Fruit fly (Drosophila melanogaster): ENCODE measurements around the gene CG42835.
"Not testable (repeated sequence)": the region's sequence is repeated elsewhere in the genome, so short reads cannot be mapped to it uniquely, and the experiment has no call there.

The CG42835 gene

dm6 chr3R:17417167-17417566, 3.3 kb upstream of the CG42835 start, which contains the start of gene CG33333:
CG33333 (plus strand) TSS chr3R:17417467.
- TF ChIP-seq h (optimal IDR thresholded peaks at IDR 0.05), result no peak
- no peak for TF ChIP-seq ttk (optimal IDR thresholded peaks at IDR 0.05)
- no peak for TF ChIP-seq Sin3A (optimal IDR thresholded peaks at IDR 0.05)
- TF ChIP-seq insv (optimal IDR thresholded peaks at IDR 0.05), result no peak
- no peak for TF ChIP-seq Myc (optimal IDR thresholded peaks at IDR 0.05)
- no peak for TF ChIP-seq psq (optimal IDR thresholded peaks at IDR 0.05)

dm6 chr3R:17418459-17418858, 2.0 kb upstream of the CG42835 start, which contains the start of gene CG42834:
CG42834 (plus strand) TSS chr3R:17418759.
- TF ChIP-seq insv (optimal IDR thresholded peaks at IDR 0.05), result no peak
- no peak for TF ChIP-seq Myc (optimal IDR thresholded peaks at IDR 0.05)
- TF ChIP-seq ttk (optimal IDR thresholded peaks at IDR 0.05), result no peak

- TF ChIP-seq h (optimal IDR thresholded peaks at IDR 0.05) (no peak), Myc (optimal IDR thresholded peaks at IDR 0.05) (no peak), Sin3A (optimal IDR thresholded peaks at IDR 0.05) (no peak)
These were observed 1.7 kb downstream of the CG42835 start, which contains the start of gene CG14332 for dm6 chr3R:17422102-17422501. CG14332 (minus strand) TSS chr3R:17422202.

dm6 chr3R:17425417-17425915, 5.0 kb downstream of the CG42835 start, which contains the start of gene cysu:
cysu (plus strand) TSS chr3R:17425768.
- TF ChIP-seq insv (optimal IDR thresholded peaks at IDR 0.05), result no peak
- no peak for TF ChIP-seq psq (optimal IDR thresholded peaks at IDR 0.05)
- no peak for TF ChIP-seq h (optimal IDR thresholded peaks at IDR 0.05)
- no peak for TF ChIP-seq ttk (optimal IDR thresholded peaks at IDR 0.05)
- TF ChIP-seq Myc (optimal IDR thresholded peaks at IDR 0.05), result no peak
- TF ChIP-seq Sin3A (optimal IDR thresholded peaks at IDR 0.05), result no peak

- no peak for TF ChIP-seq insv (optimal IDR thresholded peaks at IDR 0.05)
These were observed 5.8 kb downstream of the CG42835 start for dm6 chr3R:17426265-17426664.

dm6 chr3R:17430481-17430880, 10.0 kb downstream of the CG42835 start:
- TF ChIP-seq h (optimal IDR thresholded peaks at IDR 0.05) (no peak), ttk (optimal IDR thresholded peaks at IDR 0.05) (no peak), psq (optimal IDR thresholded peaks at IDR 0.05) (no peak), Sin3A (optimal IDR thresholded peaks at IDR 0.05) (no peak), Myc (optimal IDR thresholded peaks at IDR 0.05) (no peak), insv (optimal IDR thresholded peaks at IDR 0.05) (no peak)

dm6 chr3R:17433117-17433516, 12.7 kb downstream of the CG42835 start:
- TF ChIP-seq h (optimal IDR thresholded peaks at IDR 0.05) (no peak), psq (optimal IDR thresholded peaks at IDR 0.05) (no peak), Myc (optimal IDR thresholded peaks at IDR 0.05) (no peak), Sin3A (optimal IDR thresholded peaks at IDR 0.05) (no peak), ttk (optimal IDR thresholded peaks at IDR 0.05) (no peak), insv (optimal IDR thresholded peaks at IDR 0.05) (no peak)

- TF ChIP-seq h (optimal IDR thresholded peaks at IDR 0.05) (no peak), Myc (optimal IDR thresholded peaks at IDR 0.05) (no peak), insv (optimal IDR thresholded peaks at IDR 0.05) (no peak), psq (optimal IDR thresholded peaks at IDR 0.05) (no peak), ttk (optimal IDR thresholded peaks at IDR 0.05) (no peak), Sin3A (optimal IDR thresholded peaks at IDR 0.05) (no peak)
These were observed 13.9 kb downstream of the CG42835 start, which contains the start of gene CG44090 for dm6 chr3R:17434330-17434729. CG44090 (minus strand) TSS chr3R:17434430.

dm6 chr3R:17440628-17441027, 20.2 kb downstream of the CG42835 start, which contains the start of gene CG14331:
CG14331 (minus strand) TSS chr3R:17440728.
- TF ChIP-seq h (optimal IDR thresholded peaks at IDR 0.05) (no peak), psq (optimal IDR thresholded peaks at IDR 0.05) (no peak), Sin3A (optimal IDR thresholded peaks at IDR 0.05) (no peak), ttk (optimal IDR thresholded peaks at IDR 0.05) (no peak), insv (optimal IDR thresholded peaks at IDR 0.05) (no peak), Myc (optimal IDR thresholded peaks at IDR 0.05) (no peak)

- TF ChIP-seq Sin3A (optimal IDR thresholded peaks at IDR 0.05) (no peak), Myc (optimal IDR thresholded peaks at IDR 0.05) (no peak), insv (optimal IDR thresholded peaks at IDR 0.05) (no peak), psq (optimal IDR thresholded peaks at IDR 0.05) (no peak), h (optimal IDR thresholded peaks at IDR 0.05) (no peak), ttk (optimal IDR thresholded peaks at IDR 0.05) (no peak)
These were observed 27.2 kb downstream of the CG42835 start for dm6 chr3R:17447615-17448014.

dm6 chr3R:17448758-17449157, 28.3 kb downstream of the CG42835 start, which contains the start of gene Eh:
Eh (minus strand) TSS chr3R:17448858.
- TF ChIP-seq ttk (optimal IDR thresholded peaks at IDR 0.05), result no peak
- TF ChIP-seq h (optimal IDR thresholded peaks at IDR 0.05), result no peak
- TF ChIP-seq insv (optimal IDR thresholded peaks at IDR 0.05), result no peak
- TF ChIP-seq psq (optimal IDR thresholded peaks at IDR 0.05), result no peak
- TF ChIP-seq Myc (optimal IDR thresholded peaks at IDR 0.05), result no peak
- TF ChIP-seq Sin3A (optimal IDR thresholded peaks at IDR 0.05), result no peak

dm6 chr3R:17449402-17449801, 29.0 kb downstream of the CG42835 start:
- no peak for TF ChIP-seq ttk (optimal IDR thresholded peaks at IDR 0.05)
- no peak for TF ChIP-seq h (optimal IDR thresholded peaks at IDR 0.05)
- TF ChIP-seq Myc (optimal IDR thresholded peaks at IDR 0.05), result no peak
- no peak for TF ChIP-seq psq (optimal IDR thresholded peaks at IDR 0.05)
- no peak for TF ChIP-seq Sin3A (optimal IDR thresholded peaks at IDR 0.05)
- no peak for TF ChIP-seq insv (optimal IDR thresholded peaks at IDR 0.05)

dm6 chr3R:17456676-17457075, 36.2 kb downstream of the CG42835 start, which contains the start of gene CG14330:
CG14330 (minus strand) TSS chr3R:17456776.
- not testable (repeated sequence) for TF ChIP-seq psq, Myc, Sin3A (optimal IDR thresholded peaks at IDR 0.05)
